Worm (Caenorhabditis elegans): ENCODE data around the gene spot-1.

- no peak for TF ChIP-seq unc-62 (GFP tag; optimal IDR thresholded peaks at IDR 0.05 in 1 of 2)
- no peak for TF ChIP-seq unc-62 (tag; optimal IDR thresholded peaks at IDR 0.05)
- no peak for TF ChIP-seq lin-29 (GFP tag; IDR thresholded peaks at IDR 0.05)
- no peak for TF ChIP-seq dmd-6 (GFP tag; IDR thresholded peaks at IDR 0.05)
- TF ChIP-seq pqm-1 (tag; optimal IDR thresholded peaks at IDR 0.05) = no peak
- TF ChIP-seq dpl-1 (GFP tag; optimal IDR thresholded peaks at IDR 0.05) = no peak
- no peak for TF ChIP-seq ZK546.5 (tag; optimal IDR thresholded peaks at IDR 0.05)
- TF ChIP-seq hlh-30 (tag; optimal IDR thresholded peaks at IDR 0.05; ENCODE audit: insufficient read depth) = no peak
- no peak for TF ChIP-seq nhr-102 (tag; optimal IDR thresholded peaks at IDR 0.05)
- no peak for TF ChIP-seq duxl-1 (tag; optimal IDR thresholded peaks at IDR 0.05; ENCODE audit: poor library complexity)
- no peak for TF ChIP-seq aly-2 (tag; optimal IDR thresholded peaks at IDR 0.05)
- no peak for TF ChIP-seq lsy-2 (tag; optimal IDR thresholded peaks at IDR 0.05)
- no peak for TF ChIP-seq madf-9 (GFP tag; conservative IDR thresholded peaks at IDR 0.05)
Observed at ce11 chrIII:7242988-7243387, 34.1 kb downstream of the spot-1 start, which contains the start of gene osm-10.
